Fruit fly (Drosophila melanogaster): ENCODE results near the gene CG5447.

CG5447 gene

DNA sequence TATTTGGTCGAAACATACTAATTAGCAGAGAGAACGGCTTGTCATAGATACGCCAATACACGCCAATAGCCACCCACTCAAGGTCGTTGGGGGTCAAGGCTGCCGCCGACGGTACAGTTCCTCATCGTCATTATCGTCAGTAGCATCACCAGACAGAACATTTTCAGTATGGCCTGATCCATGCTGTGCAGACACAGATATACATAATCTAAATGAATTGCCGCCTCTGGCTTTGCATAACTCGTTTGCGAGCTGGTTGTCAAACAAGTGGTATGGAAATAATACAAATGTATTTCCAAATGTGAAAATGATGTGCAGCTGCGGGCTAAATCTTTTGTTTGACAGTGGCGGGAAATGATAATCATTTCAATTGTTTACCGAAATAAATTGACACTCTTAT lies 10.8 kb downstream of the CG5447 start:
- no peak for TF ChIP-seq Dif (GFP tag; optimal IDR thresholded peaks at IDR 0.05; ENCODE audit: partially characterized antibody)
- no peak for TF ChIP-seq lola (GFP tag; optimal IDR thresholded peaks at IDR 0.05)
- TF ChIP-seq OdsH (GFP tag; optimal IDR thresholded peaks at IDR 0.05), result no peak
- TF ChIP-seq foxo (GFP tag; optimal IDR thresholded peaks at IDR 0.05), result no peak
- TF ChIP-seq Myc (optimal IDR thresholded peaks at IDR 0.05), result no peak
- TF ChIP-seq br (GFP tag; optimal IDR thresholded peaks at IDR 0.05), result no peak
- TF ChIP-seq tai (GFP tag; optimal IDR thresholded peaks at IDR 0.05), result no peak
- TF ChIP-seq woc (GFP tag; optimal IDR thresholded peaks at IDR 0.05), result no peak
- TF ChIP-seq h (GFP tag; optimal IDR thresholded peaks at IDR 0.05), result no peak
- no peak for TF ChIP-seq ey (GFP tag; optimal IDR thresholded peaks at IDR 0.05)
- TF ChIP-seq usp (GFP tag; optimal IDR thresholded peaks at IDR 0.05), result no peak
- no peak for TF ChIP-seq Dfd (GFP tag; optimal IDR thresholded peaks at IDR 0.05)
- TF ChIP-seq Rel (GFP tag; optimal IDR thresholded peaks at IDR 0.05), result no peak
- no peak for TF ChIP-seq Rel (tag; optimal IDR thresholded peaks at IDR 0.05)
- TF ChIP-seq psq (GFP tag; optimal IDR thresholded peaks at IDR 0.05), result no peak

- TF ChIP-seq Myc (optimal IDR thresholded peaks at IDR 0.05) (no peak), tai (GFP tag; optimal IDR thresholded peaks at IDR 0.05) (no peak), rgr (GFP tag; optimal IDR thresholded peaks at IDR 0.05) (no peak), psq (GFP tag; optimal IDR thresholded peaks at IDR 0.05) (no peak), pan (optimal IDR thresholded peaks at IDR 0.05) (no peak), OdsH (GFP tag; optimal IDR thresholded peaks at IDR 0.05) (no peak), Mio (GFP tag; optimal IDR thresholded peaks at IDR 0.05) (no peak), br (GFP tag; optimal IDR thresholded peaks at IDR 0.05) (no peak), dl (GFP tag; optimal IDR thresholded peaks at IDR 0.05; ENCODE audit: insufficient read depth in 1 of 2, partially characterized antibody in 2 of 2) (no peak), Hr78 (GFP tag; optimal IDR thresholded peaks at IDR 0.05) (no peak), Dif (GFP tag; optimal IDR thresholded peaks at IDR 0.05; ENCODE audit: partially characterized antibody) (no peak), jim (GFP tag; optimal IDR thresholded peaks at IDR 0.05) (no peak), foxo (GFP tag; optimal IDR thresholded peaks at IDR 0.05) (no peak), h (GFP tag; optimal IDR thresholded peaks at IDR 0.05) (no peak), N (GFP tag; optimal IDR thresholded peaks at IDR 0.05) (no peak)
These were observed 11.2 kb downstream of the CG5447 start for dm6 chr3R:26463558-26463957.

DNA sequence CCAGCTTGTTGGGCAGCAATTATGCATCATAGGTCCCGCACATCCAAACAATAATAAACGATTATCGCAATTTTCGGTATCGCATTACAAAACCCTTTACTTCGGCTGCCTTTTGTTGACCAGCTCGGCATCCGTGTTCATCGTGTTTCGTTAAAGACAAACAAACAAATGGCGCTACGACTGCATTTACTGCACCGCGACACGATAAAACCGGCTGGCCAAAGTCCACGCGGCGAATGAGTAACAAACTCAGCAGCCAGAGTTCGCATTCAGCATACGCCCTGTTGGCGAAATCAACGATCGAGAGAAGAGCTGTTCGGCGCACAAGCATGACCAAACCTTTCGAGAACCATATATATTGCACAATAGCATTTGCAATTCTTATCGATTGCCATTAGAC lies 12.0 kb downstream of the CG5447 start:
- TF ChIP-seq Hr78 (GFP tag; optimal IDR thresholded peaks at IDR 0.05) (no peak), Hnf4 (GFP tag; optimal IDR thresholded peaks at IDR 0.05) (peak; percentile 21)

DNA sequence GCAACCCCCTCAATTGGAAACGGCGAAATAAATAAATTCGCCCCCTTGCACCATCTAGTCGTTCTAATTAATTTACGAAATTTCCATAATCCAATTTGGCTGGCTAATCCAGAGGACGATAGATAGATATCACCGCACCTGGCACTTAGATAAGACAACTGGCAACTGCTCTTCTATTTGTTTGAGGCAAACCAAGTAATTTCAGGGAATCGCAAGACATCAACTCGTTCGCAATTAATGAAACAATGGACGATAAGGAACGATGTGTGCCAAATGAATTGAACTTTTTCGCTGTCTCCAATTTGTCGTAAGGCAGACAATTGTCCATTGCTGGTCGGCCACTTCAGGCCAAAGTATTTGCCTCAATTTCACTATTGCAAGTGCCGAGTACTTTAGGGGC lies 12.8 kb downstream of the CG5447 start:
- TF ChIP-seq fru (GFP tag; optimal IDR thresholded peaks at IDR 0.05), result no peak
- no peak for TF ChIP-seq pan (optimal IDR thresholded peaks at IDR 0.05)
- no peak for TF ChIP-seq N (GFP tag; optimal IDR thresholded peaks at IDR 0.05)
- no peak for TF ChIP-seq Dif (GFP tag; optimal IDR thresholded peaks at IDR 0.05; ENCODE audit: partially characterized antibody)
- TF ChIP-seq Myc (optimal IDR thresholded peaks at IDR 0.05), result no peak
- TF ChIP-seq HLH106 (tag; optimal IDR thresholded peaks at IDR 0.05), result no peak
- TF ChIP-seq Abd-B (GFP tag; optimal IDR thresholded peaks at IDR 0.05), result no peak
- no peak for TF ChIP-seq OdsH (GFP tag; optimal IDR thresholded peaks at IDR 0.05)
- no peak for TF ChIP-seq Jra (GFP tag; optimal IDR thresholded peaks at IDR 0.05)
- TF ChIP-seq br (GFP tag; optimal IDR thresholded peaks at IDR 0.05), result no peak
- no peak for TF ChIP-seq ey (GFP tag; optimal IDR thresholded peaks at IDR 0.05)
- TF ChIP-seq foxo (GFP tag; optimal IDR thresholded peaks at IDR 0.05), result no peak
- TF ChIP-seq woc (GFP tag; optimal IDR thresholded peaks at IDR 0.05), result no peak
- TF ChIP-seq psq (GFP tag; optimal IDR thresholded peaks at IDR 0.05), result no peak
- no peak for TF ChIP-seq CG32264 (GFP tag; optimal IDR thresholded peaks at IDR 0.05)
- no peak for TF ChIP-seq Hr78 (GFP tag; optimal IDR thresholded peaks at IDR 0.05)
- TF ChIP-seq h (GFP tag; optimal IDR thresholded peaks at IDR 0.05), result no peak
- no peak for TF ChIP-seq CrebA (GFP tag; optimal IDR thresholded peaks at IDR 0.05; ENCODE audit: borderline replicate concordance)
- no peak for TF ChIP-seq Vsx2 (GFP tag; optimal IDR thresholded peaks at IDR 0.05; ENCODE audit: partially characterized antibody)
- no peak for TF ChIP-seq dl (GFP tag; optimal IDR thresholded peaks at IDR 0.05; ENCODE audit: insufficient read depth in 1 of 2, partially characterized antibody in 2 of 2)

- TF ChIP-seq Abd-B (GFP tag; optimal IDR thresholded peaks at IDR 0.05) (no peak), woc (GFP tag; optimal IDR thresholded peaks at IDR 0.05) (no peak), GATAd (GFP tag; optimal IDR thresholded peaks at IDR 0.05) (no peak), Sp1 (GFP tag; optimal IDR thresholded peaks at IDR 0.05) (no peak), Dif (GFP tag; optimal IDR thresholded peaks at IDR 0.05; ENCODE audit: partially characterized antibody) (no peak), h (GFP tag; optimal IDR thresholded peaks at IDR 0.05) (no peak), N (GFP tag; optimal IDR thresholded peaks at IDR 0.05) (no peak), brk (GFP tag; optimal IDR thresholded peaks at IDR 0.05) (no peak), tai (GFP tag; optimal IDR thresholded peaks at IDR 0.05) (no peak), dl (GFP tag; optimal IDR thresholded peaks at IDR 0.05; ENCODE audit: insufficient read depth in 1 of 2, partially characterized antibody in 2 of 2) (no peak), psq (GFP tag; optimal IDR thresholded peaks at IDR 0.05) (no peak), rgr (GFP tag; optimal IDR thresholded peaks at IDR 0.05) (no peak), dmrt93B (GFP tag; optimal IDR thresholded peaks at IDR 0.05) (no peak), Jra (GFP tag; optimal IDR thresholded peaks at IDR 0.05) (no peak), usp (GFP tag; optimal IDR thresholded peaks at IDR 0.05) (no peak), HLH106 (tag; optimal IDR thresholded peaks at IDR 0.05) (no peak), lola (GFP tag; optimal IDR thresholded peaks at IDR 0.05) (no peak), CG32264 (GFP tag; optimal IDR thresholded peaks at IDR 0.05) (no peak), Mio (GFP tag; optimal IDR thresholded peaks at IDR 0.05) (no peak)
These were observed 25.7 kb downstream of the CG5447 start for dm6 chr3R:26478040-26478439.
